Worm (Caenorhabditis elegans): ENCODE results near the gene C32H11.3.

DNA sequence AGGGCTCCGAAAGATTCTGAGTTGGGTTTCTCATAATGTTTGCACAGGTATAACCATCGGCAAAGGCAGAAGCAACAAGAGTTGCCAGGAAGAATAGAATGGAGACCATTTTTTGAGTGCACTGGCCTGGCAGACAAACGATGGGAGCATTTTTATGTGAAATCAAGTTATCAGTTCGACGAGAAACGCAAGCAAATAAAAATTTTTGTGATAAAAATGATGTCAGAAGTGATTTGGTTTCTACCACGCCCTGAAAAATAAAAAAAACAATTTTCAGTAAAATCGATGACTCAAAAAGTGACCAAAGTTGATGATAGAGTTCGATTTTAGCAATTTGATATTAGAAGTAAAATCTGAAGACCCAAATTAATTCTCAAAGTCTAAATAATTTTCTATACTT, 8.5 kb upstream of the C32H11.3 start, which contains the start of gene K08D8.4:
- TF ChIP-seq pha-4 (tag; optimal IDR thresholded peaks at IDR 0.05) (no peak), ceh-2 (tag; optimal IDR thresholded peaks at IDR 0.05) (no peak)
